Worm (Caenorhabditis elegans) whole organism, L3 larva: ENCODE results near the gene F08F1.4.

Experiments used
- R02D3.7 ChIP-seq: fragments of 150-350 bp; optimal IDR thresholded peaks from 2 replicates; lab custom pipeline; 2014; ENCODE audit warnings: missing biosample characterization, missing genetic modification characterization
- egl-5 ChIP-seq: fragments of 150-350 bp; optimal IDR thresholded peaks from 2 replicates; lab custom pipeline; 2017; ENCODE audit warnings: missing biosample characterization, missing genetic modification reagents, missing genetic modification characterization, inconsistent platforms
- elt-3 ChIP-seq, 3 experiments: fragments of 150-350 bp in 1 of 3; sonication (generic microtip) in 2 of 3; optimal IDR thresholded peaks; 2 replicates in 2 of 3; 4 replicates in 1 of 3; lab custom pipeline; 2014 to 2017; ENCODE audit warnings: missing biosample characterization in 3 of 3, missing genetic modification characterization in 3 of 3
- nhr-76 ChIP-seq: fragments of 150-350 bp; sonication (generic microtip); optimal IDR thresholded peaks from 5 replicates; lab custom pipeline; 2014; ENCODE audit warnings: missing biosample characterization, missing genetic modification characterization
- pha-4 ChIP-seq: fragments of 150-350 bp; optimal IDR thresholded peaks from 2 replicates; lab custom pipeline; 2014; ENCODE audit warnings: missing biosample characterization, missing genetic modification reagents, missing genetic modification characterization
- tbx-2 ChIP-seq: sonication (generic microtip); optimal IDR thresholded peaks from 2 replicates; lab custom pipeline; 2016; ENCODE audit warnings: mild to moderate bottlenecking, missing genetic modification characterization, missing compliant biosample characterization
- zag-1 ChIP-seq: fragments of 150-350 bp; optimal IDR thresholded peaks from 2 replicates; lab custom pipeline; 2014; ENCODE audit warnings: missing biosample characterization, missing genetic modification characterization
- ztf-4 ChIP-seq: fragments of 150-350 bp; optimal IDR thresholded peaks from 2 replicates; lab custom pipeline; 2014; ENCODE audit warnings: missing biosample characterization, missing genetic modification characterization

DNA sequence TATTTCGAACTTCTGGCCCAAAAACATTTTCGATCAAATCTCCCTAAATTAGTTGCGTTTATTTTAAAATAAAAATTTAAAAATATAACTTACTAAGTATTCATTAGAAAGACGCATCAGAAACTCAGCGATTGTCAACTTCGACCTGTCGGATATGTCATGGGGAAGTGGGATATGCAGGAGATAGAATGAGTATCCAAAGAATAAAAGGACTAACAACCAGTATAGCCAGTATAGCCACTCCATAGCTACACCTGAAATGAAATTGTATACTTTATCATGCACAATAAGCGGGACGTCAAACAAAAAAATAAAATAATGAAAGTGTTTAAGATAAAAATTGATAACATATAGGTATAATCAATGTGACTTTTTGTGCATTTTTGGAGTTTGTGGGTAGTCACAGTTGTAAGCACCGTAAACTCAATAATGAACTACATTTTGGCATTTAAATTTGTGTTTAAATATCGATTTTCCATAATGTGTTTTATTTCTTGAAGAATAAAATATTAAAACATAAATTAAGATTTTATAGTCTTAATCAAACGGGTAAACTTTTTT, 49.9 kb downstream of the F08F1.4 start, which contains the start of gene F16F9.4:
- TF ChIP-seq R02D3.7 (tag; lab: Kevin White, UChicago), result no peak
- TF ChIP-seq tbx-2 (tag; lab: Kevin White, UChicago), result no peak
- no peak for TF ChIP-seq zag-1
- no peak for TF ChIP-seq ztf-4 (tag; lab: Kevin White, UChicago)
- no peak for TF ChIP-seq pha-4 (tag; lab: Kevin White, UChicago)
- no peak for TF ChIP-seq egl-5 (tag; lab: Kevin White, UChicago)
- no peak for TF ChIP-seq nhr-76
- no peak for TF ChIP-seq elt-3 (tag; optimal IDR thresholded peaks at IDR 0.05; lab: Kevin White, UChicago)
